Worm (Caenorhabditis elegans) whole organism, L4/young adult: Measurements from ENCODE around the gene F17A2.13.

Source experiments
- dao-5 ChIP-seq: sonication (generic microtip); optimal IDR thresholded peaks from 2 replicates; lab custom pipeline; 2016; ENCODE audit warnings: missing genotype, missing genetic modification characterization, moderate library complexity, missing compliant biosample characterization
- him-1 ChIP-seq: sonication (generic microtip); optimal IDR thresholded peaks from 2 replicates; lab custom pipeline; 2016; ENCODE audit warnings: missing genotype, missing genetic modification reagents, missing genetic modification characterization, missing compliant biosample characterization

- no peak for TF ChIP-seq dao-5 (tag; lab: Kevin White, UChicago)
- no peak for TF ChIP-seq him-1 (tag; lab: Kevin White, UChicago)
Measured at ce11 chrX:12320737-12321136, 720 bp upstream of the F17A2.13 start, which contains the start of gene ceh-40.
